Worm (Caenorhabditis elegans) whole organism, mixed stage, embryonic: ENCODE results near the gene T19D2.13.

ENCODE experiments used
- M03D4.4 ChIP-seq: sonication (generic microtip); optimal IDR thresholded peaks from 2 replicates; lab custom pipeline; 2017; ENCODE audit warnings: mild to moderate bottlenecking, missing genetic modification characterization, missing compliant biosample characterization
- bed-3 ChIP-seq: fragments of 200-800 bp; sonication (Bioruptor generic); optimal IDR thresholded peaks from 3 replicates; lab custom pipeline; 2018; ENCODE audit warnings: mild to moderate bottlenecking, missing genetic modification characterization, moderate library complexity, missing compliant biosample characterization
- blmp-1 ChIP-seq: fragments of 150-350 bp; optimal IDR thresholded peaks from 2 replicates; lab custom pipeline; 2014; ENCODE audit warnings: missing biosample characterization, missing genetic modification characterization
- ceh-39 ChIP-seq: fragments of 150-350 bp; optimal IDR thresholded peaks from 2 replicates; lab custom pipeline; 2014; ENCODE audit warnings: missing biosample characterization, missing genetic modification characterization
- ceh-43 ChIP-seq: fragments of 200-800 bp; sonication (Bioruptor generic); optimal IDR thresholded peaks from 2 replicates; lab custom pipeline; 2018; ENCODE audit warnings: mild to moderate bottlenecking, missing genetic modification characterization, moderate library complexity, missing compliant biosample characterization
- ceh-83 ChIP-seq: fragments of 200-800 bp; sonication (Bioruptor generic); optimal IDR thresholded peaks from 2 replicates; lab custom pipeline; 2018; ENCODE audit warnings: mild to moderate bottlenecking, missing genetic modification characterization, missing compliant biosample characterization
- ces-1 ChIP-seq: fragments of 150-350 bp; optimal IDR thresholded peaks from 2 replicates; lab custom pipeline; 2014; ENCODE audit warnings: missing biosample characterization, missing genetic modification reagents, missing genetic modification characterization
- cnd-1 ChIP-seq: fragments of 200-800 bp; sonication (Bioruptor generic); optimal IDR thresholded peaks from 2 replicates; lab custom pipeline; 2018; ENCODE audit warnings: mild to moderate bottlenecking, missing genetic modification characterization, missing compliant biosample characterization
- drap-1 ChIP-seq: fragments of 200-800 bp; sonication (Bioruptor generic); optimal IDR thresholded peaks from 3 replicates; lab custom pipeline; 2018; ENCODE audit warnings: mild to moderate bottlenecking, missing genetic modification characterization, missing compliant biosample characterization
- elt-1 ChIP-seq: sonication (generic microtip); optimal IDR thresholded peaks from 2 replicates; lab custom pipeline; 2017; ENCODE audit warnings: missing genetic modification characterization, mild to moderate bottlenecking, missing compliant biosample characterization, antibody characterized with exemption, moderate library complexity, borderline replicate concordance; ENCODE audit not compliant: insufficient read depth
- elt-3 ChIP-seq: fragments of 150-350 bp; optimal IDR thresholded peaks from 2 replicates; lab custom pipeline; 2014; ENCODE audit warnings: missing biosample characterization, missing genetic modification characterization
- flh-1 ChIP-seq: fragments of 200-800 bp; sonication (Bioruptor generic); optimal IDR thresholded peaks from 2 replicates; lab custom pipeline; 2018; ENCODE audit warnings: mild to moderate bottlenecking, missing genetic modification characterization, moderate library complexity, missing compliant biosample characterization
- ham-2 ChIP-seq: fragments of 200-800 bp; sonication (Bioruptor generic); optimal IDR thresholded peaks from 2 replicates; lab custom pipeline; 2018; ENCODE audit warnings: mild to moderate bottlenecking, missing genetic modification characterization, missing compliant biosample characterization
- hlh-1 ChIP-seq: fragments of 150-350 bp; optimal IDR thresholded peaks from 2 replicates; lab custom pipeline; 2014; ENCODE audit warnings: missing biosample characterization, missing genetic modification reagents, missing genetic modification characterization
- lin-13 ChIP-seq: fragments of 150-350 bp; optimal IDR thresholded peaks from 2 replicates; lab custom pipeline; 2014; ENCODE audit warnings: missing biosample characterization, missing genetic modification characterization
- lin-32 ChIP-seq: fragments of 200-800 bp; sonication (Bioruptor generic); optimal IDR thresholded peaks from 2 replicates; lab custom pipeline; 2018; ENCODE audit warnings: mild to moderate bottlenecking, missing genetic modification characterization, missing compliant biosample characterization
- lsy-2 ChIP-seq: fragments of 150-350 bp; optimal IDR thresholded peaks from 2 replicates; lab custom pipeline; 2014; ENCODE audit warnings: missing biosample characterization, missing genetic modification characterization
- mab-5 ChIP-seq: fragments of 150-350 bp; optimal IDR thresholded peaks from 2 replicates; lab custom pipeline; 2014; ENCODE audit warnings: missing biosample characterization, missing genetic modification characterization
- mep-1 ChIP-seq: fragments of 150-350 bp; optimal IDR thresholded peaks from 2 replicates; lab custom pipeline; 2017; ENCODE audit warnings: missing biosample characterization, missing genetic modification reagents, missing genetic modification characterization, inconsistent platforms
- mls-2 ChIP-seq: sonication (generic microtip); optimal IDR thresholded peaks from 2 replicates; lab custom pipeline; 2016; ENCODE audit warnings: mild to moderate bottlenecking, missing genetic modification characterization, moderate library complexity, missing compliant biosample characterization
- nhr-12 ChIP-seq: fragments of 150-350 bp; optimal IDR thresholded peaks from 2 replicates; lab custom pipeline; 2014; ENCODE audit warnings: missing biosample characterization, missing genetic modification characterization
- nhr-2 ChIP-seq: fragments of 150-350 bp; optimal IDR thresholded peaks from 2 replicates; lab custom pipeline; 2014; ENCODE audit warnings: missing biosample characterization, missing genetic modification characterization
- nhr-237 ChIP-seq: fragments of 150-350 bp; optimal IDR thresholded peaks from 2 replicates; lab custom pipeline; 2014; ENCODE audit warnings: missing biosample characterization, missing genetic modification characterization
- nhr-28 ChIP-seq: fragments of 150-350 bp; optimal IDR thresholded peaks from 2 replicates; lab custom pipeline; 2014; ENCODE audit warnings: missing biosample characterization, missing genetic modification characterization
- nhr-76 ChIP-seq: sonication (generic microtip); optimal IDR thresholded peaks from 2 replicates; lab custom pipeline; 2017; ENCODE audit warnings: missing biosample characterization, missing genetic modification characterization
- pha-4 ChIP-seq: fragments of 150-350 bp; optimal IDR thresholded peaks from 2 replicates; lab custom pipeline; 2018; ENCODE audit warnings: missing biosample characterization, missing genetic modification reagents, missing genetic modification characterization
- sem-2 ChIP-seq: fragments of 200-800 bp; sonication (Bioruptor generic); optimal IDR thresholded peaks from 2 replicates; lab custom pipeline; 2018; ENCODE audit warnings: mild to moderate bottlenecking, missing genetic modification characterization, missing compliant biosample characterization
- snpc-4 ChIP-seq: fragments of 150-350 bp; optimal IDR thresholded peaks from 2 replicates; lab custom pipeline; 2014; ENCODE audit warnings: missing biosample characterization, missing genetic modification characterization
- sptf-1 ChIP-seq: sonication (generic microtip); optimal IDR thresholded peaks from 2 replicates; lab custom pipeline; 2017; ENCODE audit warnings: mild to moderate bottlenecking, missing genetic modification characterization, moderate library complexity, missing compliant biosample characterization
- tbx-8 ChIP-seq: fragments of 200-800 bp; sonication (Bioruptor generic); optimal IDR thresholded peaks from 2 replicates; lab custom pipeline; 2018; ENCODE audit warnings: mild to moderate bottlenecking, missing genetic modification characterization, moderate library complexity, missing compliant biosample characterization
- unc-120 ChIP-seq: sonication (generic microtip); optimal IDR thresholded peaks from 2 replicates; lab custom pipeline; 2017; ENCODE audit warnings: missing genetic modification characterization, missing compliant biosample characterization; ENCODE audit not compliant: poor library complexity, severe bottlenecking
- unc-39 ChIP-seq: fragments of 150-350 bp; optimal IDR thresholded peaks from 2 replicates; lab custom pipeline; 2014; ENCODE audit warnings: missing biosample characterization, missing genetic modification characterization
- unc-62 ChIP-seq: fragments of 150-350 bp; optimal IDR thresholded peaks from 2 replicates; lab custom pipeline; 2014; ENCODE audit warnings: missing biosample characterization, missing genetic modification reagents, missing genetic modification characterization
- zip-8 ChIP-seq: fragments of 150-350 bp; optimal IDR thresholded peaks from 2 replicates; lab custom pipeline; 2014; ENCODE audit warnings: missing biosample characterization, missing genetic modification characterization
- ztf-11 ChIP-seq: fragments of 150-350 bp; optimal IDR thresholded peaks from 2 replicates; lab custom pipeline; 2014; ENCODE audit warnings: missing biosample characterization, missing genetic modification characterization

Gene T19D2.13

ce11 chrX:3969353-3969752 is 27.2 kb upstream of the T19D2.13 start:
- no peak for TF ChIP-seq mep-1 (tag; lab: Kevin White, UChicago)
- no peak for TF ChIP-seq ztf-11 (tag; lab: Kevin White, UChicago)
- TF ChIP-seq sptf-1 (tag; lab: Kevin White, UChicago) = peak; percentile 57
- TF ChIP-seq blmp-1 (tag; lab: Kevin White, UChicago) = no peak
- TF ChIP-seq lsy-2 (tag; lab: Kevin White, UChicago) = no peak
- no peak for TF ChIP-seq ceh-43
- no peak for TF ChIP-seq tbx-8
- TF ChIP-seq zip-8 (tag; lab: Kevin White, UChicago) = no peak
- TF ChIP-seq snpc-4 (tag; lab: Kevin White, UChicago) = no peak
- no peak for TF ChIP-seq mls-2 (tag; lab: Kevin White, UChicago)
- TF ChIP-seq nhr-2 (tag; lab: Kevin White, UChicago) = no peak
- TF ChIP-seq elt-1 (tag; lab: Kevin White, UChicago) = no peak
- TF ChIP-seq lin-13 (tag; lab: Kevin White, UChicago) = peak; percentile 25
- no peak for TF ChIP-seq elt-3
- no peak for TF ChIP-seq ceh-39
- TF ChIP-seq nhr-12 (tag; lab: Kevin White, UChicago) = no peak
- TF ChIP-seq flh-1 (GFP tag; lab: Kevin White, UChicago) = no peak
- no peak for TF ChIP-seq nhr-237 (tag; lab: Kevin White, UChicago)
- no peak for TF ChIP-seq unc-62
- TF ChIP-seq ceh-83 (GFP tag; lab: Kevin White, UChicago) = peak; percentile 74
- TF ChIP-seq unc-39 (tag; lab: Kevin White, UChicago) = no peak
- peak; percentile 72 for TF ChIP-seq cnd-1
- peak; percentile 56 for TF ChIP-seq M03D4.4 (tag; lab: Kevin White, UChicago)
- peak; percentile 59 for TF ChIP-seq drap-1 (GFP tag; lab: Kevin White, UChicago)
- TF ChIP-seq ham-2 (GFP tag; lab: Kevin White, UChicago) = no peak
- TF ChIP-seq hlh-1 = peak; percentile 44
- no peak for TF ChIP-seq nhr-76 (tag; lab: Kevin White, UChicago)
- no peak for TF ChIP-seq bed-3 (GFP tag; lab: Kevin White, UChicago)
- TF ChIP-seq nhr-28 (tag; lab: Kevin White, UChicago) = no peak
- no peak for TF ChIP-seq ces-1
- TF ChIP-seq sem-2 (GFP tag; lab: Kevin White, UChicago) = no peak
- TF ChIP-seq unc-120 (tag; lab: Kevin White, UChicago) = peak; percentile 38
- TF ChIP-seq lin-32 = peak; percentile 37
- no peak for TF ChIP-seq mab-5
- peak; percentile 52 for TF ChIP-seq pha-4 (tag; lab: Kevin White, UChicago)

DNA sequence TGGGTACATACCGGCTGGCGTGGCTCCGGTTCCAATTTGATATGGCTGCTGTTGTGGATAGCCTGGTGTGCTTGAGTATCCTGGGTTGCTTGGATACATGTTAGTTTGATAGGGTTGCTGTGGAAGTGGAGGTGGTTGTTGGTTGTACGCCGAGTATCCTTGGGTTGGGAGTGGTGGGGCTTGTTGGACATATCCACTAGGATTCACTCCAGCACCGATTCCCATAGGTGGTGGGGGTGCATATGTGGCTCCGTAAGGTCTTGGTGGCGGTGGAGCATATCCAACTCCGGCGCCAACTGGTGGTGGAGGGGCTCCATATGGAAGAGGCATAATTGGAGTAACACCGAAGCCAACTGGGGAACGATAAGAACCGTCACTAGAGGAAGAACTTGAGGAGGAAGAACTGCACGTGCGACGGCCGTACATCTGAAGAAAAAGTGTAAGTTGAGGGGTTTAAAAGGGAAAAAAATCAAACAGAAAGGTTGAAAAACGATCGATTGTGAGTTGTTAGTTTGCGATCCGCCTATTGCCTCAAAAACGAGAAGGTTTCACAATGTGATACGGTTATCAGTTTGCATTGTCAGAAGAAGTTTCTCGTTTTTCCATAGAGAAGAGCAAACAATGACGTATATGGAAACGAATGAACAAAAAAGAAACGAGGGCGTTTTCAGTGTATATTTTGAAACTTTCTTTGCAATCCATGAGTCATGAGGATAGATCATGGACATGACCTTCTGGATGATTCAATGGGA is 26.2 kb upstream of the T19D2.13 start, which contains the start of gene C16B8.3:
TSS of gene C16B8.3 (minus strand) at position 426 of the 752 bp plus-strand sequence.
- TF ChIP-seq zip-8 (tag; lab: Kevin White, UChicago) (no peak), elt-3 (no peak), ces-1 (no peak), mls-2 (tag; lab: Kevin White, UChicago) (no peak), hlh-1 (no peak), lin-13 (tag; lab: Kevin White, UChicago) (no peak), nhr-12 (tag; lab: Kevin White, UChicago) (no peak), snpc-4 (tag; lab: Kevin White, UChicago) (no peak), bed-3 (GFP tag; lab: Kevin White, UChicago) (no peak), ceh-43 (no peak), nhr-76 (tag; lab: Kevin White, UChicago) (no peak), ham-2 (GFP tag; lab: Kevin White, UChicago) (no peak), cnd-1 (no peak), ceh-83 (GFP tag; lab: Kevin White, UChicago) (no peak), mep-1 (tag; lab: Kevin White, UChicago) (no peak), mab-5 (no peak), unc-120 (tag; lab: Kevin White, UChicago) (no peak), nhr-237 (tag; lab: Kevin White, UChicago) (no peak)

- TF ChIP-seq nhr-28 (tag; lab: Kevin White, UChicago) = no peak
- TF ChIP-seq ztf-11 (tag; lab: Kevin White, UChicago) = no peak
- no peak for TF ChIP-seq elt-1 (tag; lab: Kevin White, UChicago)
- TF ChIP-seq drap-1 (GFP tag; lab: Kevin White, UChicago) = no peak
- no peak for TF ChIP-seq unc-39 (tag; lab: Kevin White, UChicago)
- no peak for TF ChIP-seq nhr-12 (tag; lab: Kevin White, UChicago)
- no peak for TF ChIP-seq pha-4 (tag; lab: Kevin White, UChicago)
- TF ChIP-seq snpc-4 (tag; lab: Kevin White, UChicago) = no peak
- no peak for TF ChIP-seq nhr-237 (tag; lab: Kevin White, UChicago)
Measured at ce11 chrX:3966332-3966731, 24.2 kb upstream of the T19D2.13 start, which contains the start of gene C16B8.2. C16B8.2 (minus strand) TSS chrX:3966432.
